Fruit fly (Drosophila melanogaster) whole organism, embryonic: ENCODE measurements around the gene hry.

Source experiments
- Asciz ChIP-seq: fragments of 200-800 bp; sonication (Bioruptor generic); optimal IDR thresholded peaks from 2 replicates; lab custom pipeline; 2017; ENCODE audit warnings: missing biosample characterization, mild to moderate bottlenecking, missing genetic modification characterization, missing genetic modification reagents
- CG1024 ChIP-seq: fragments of 200-800 bp; sonication (Bioruptor generic); IDR thresholded peaks from 2 replicates; pipeline ENCODE4 v1.3.6; 2022; ENCODE audit warnings: missing biosample characterization, missing genetic modification characterization
- CG10431 ChIP-seq: fragments of 200-800 bp; sonication (Bioruptor generic); optimal IDR thresholded peaks from 3 replicates; lab custom pipeline; 2018; ENCODE audit warnings: missing biosample characterization, mild to moderate bottlenecking, missing genetic modification characterization
- CG10543 ChIP-seq: fragments of 200-800 bp; sonication (Bioruptor generic); optimal IDR thresholded peaks from 3 replicates; lab custom pipeline; 2017; ENCODE audit warnings: missing biosample characterization, mild to moderate bottlenecking, missing genetic modification characterization, moderate library complexity
- CG11398 ChIP-seq: fragments of 200-800 bp; sonication (Bioruptor generic); optimal IDR thresholded peaks from 2 replicates; lab custom pipeline; 2016; ENCODE audit warnings: missing biosample characterization, missing genetic modification characterization
- CG12391 ChIP-seq: fragments of 200-800 bp; sonication (Bioruptor generic); optimal IDR thresholded peaks from 3 replicates; lab custom pipeline; 2018; ENCODE audit warnings: missing biosample characterization, mild to moderate bottlenecking, missing genetic modification characterization, moderate library complexity
- CG12744 ChIP-seq: fragments of 200-800 bp; sonication (Bioruptor generic); optimal IDR thresholded peaks from 2 replicates; lab custom pipeline; 2016; ENCODE audit warnings: missing biosample characterization, missing genetic modification characterization
- CG14050 ChIP-seq: fragments of 200-800 bp; sonication (Bioruptor generic); IDR thresholded peaks from 3 replicates; pipeline ENCODE4 v1.3.6; 2022; ENCODE audit warnings: missing biosample characterization, missing genetic modification characterization
- CG14667 ChIP-seq: fragments of 200-800 bp; sonication (Bioruptor generic); IDR thresholded peaks from 2 replicates; pipeline ENCODE4 v1.3.6; 2022; ENCODE audit warnings: missing biosample characterization, missing genetic modification characterization
- CG15073 ChIP-seq: fragments of 200-800 bp; sonication (Bioruptor generic); optimal IDR thresholded peaks from 2 replicates; lab custom pipeline; 2016; ENCODE audit warnings: missing biosample characterization, missing genetic modification characterization
- CG1602 ChIP-seq: fragments of 200-800 bp; sonication (Bioruptor generic); optimal IDR thresholded peaks from 3 replicates; lab custom pipeline; 2016; ENCODE audit warnings: missing biosample characterization, missing genetic modification characterization
- CG1647 ChIP-seq: fragments of 200-800 bp; sonication (Bioruptor generic); optimal IDR thresholded peaks from 3 replicates; lab custom pipeline; 2016; ENCODE audit warnings: missing biosample characterization, missing genetic modification characterization
- CG17359 ChIP-seq: fragments of 200-800 bp; sonication (Bioruptor generic); optimal IDR thresholded peaks from 3 replicates; lab custom pipeline; 2018; ENCODE audit warnings: missing biosample characterization, mild to moderate bottlenecking, missing genetic modification characterization, moderate library complexity
- CG17802 ChIP-seq: fragments of 200-800 bp; sonication (Bioruptor generic); optimal IDR thresholded peaks from 2 replicates; lab custom pipeline; 2018; ENCODE audit warnings: missing biosample characterization, mild to moderate bottlenecking, missing genetic modification characterization, moderate library complexity
- CG18476 ChIP-seq: fragments of 200-800 bp; sonication (Bioruptor generic); optimal IDR thresholded peaks from 2 replicates; lab custom pipeline; 2016; ENCODE audit warnings: missing biosample characterization, mild to moderate bottlenecking, missing genetic modification characterization
- CG2129 ChIP-seq: fragments of 200-800 bp; sonication (Bioruptor generic); IDR thresholded peaks from 2 replicates; pipeline ENCODE4 v1.3.6; 2022; ENCODE audit warnings: missing biosample characterization, missing genetic modification characterization; ENCODE audit not compliant: partially characterized antibody
- CG3407 ChIP-seq: fragments of 200-800 bp; sonication (Bioruptor generic); optimal IDR thresholded peaks from 2 replicates; lab custom pipeline; 2018; ENCODE audit warnings: missing biosample characterization, mild to moderate bottlenecking, missing genetic modification characterization
- CG34224 ChIP-seq: fragments of 200-800 bp; sonication (Bioruptor generic); IDR thresholded peaks from 3 replicates; pipeline ENCODE4 v1.3.6; 2022; ENCODE audit warnings: missing biosample characterization, missing genetic modification characterization; ENCODE audit not compliant: partially characterized antibody
- CG34422 ChIP-seq: fragments of 200-800 bp; sonication (Bioruptor generic); IDR thresholded peaks from 3 replicates; pipeline ENCODE4 v1.3.6; 2022; ENCODE audit warnings: missing biosample characterization, missing genetic modification characterization
- CG4282 ChIP-seq: fragments of 200-800 bp; sonication (Bioruptor generic); optimal IDR thresholded peaks from 2 replicates; lab custom pipeline; 2016; ENCODE audit warnings: missing biosample characterization, missing genetic modification characterization
- CG4707 ChIP-seq: fragments of 200-800 bp; sonication (Bioruptor generic); optimal IDR thresholded peaks from 2 replicates; lab custom pipeline; 2018; ENCODE audit warnings: missing biosample characterization, mild to moderate bottlenecking, missing genetic modification characterization, moderate library complexity
- CG4854 ChIP-seq: fragments of 200-800 bp; sonication (Bioruptor generic); optimal IDR thresholded peaks from 2 replicates; lab custom pipeline; 2016; ENCODE audit warnings: missing biosample characterization, missing genetic modification characterization, inconsistent platforms
- CG6175 ChIP-seq: fragments of 200-800 bp; sonication (Bioruptor generic); IDR thresholded peaks from 3 replicates; pipeline ENCODE4 v1.3.6; 2022; ENCODE audit warnings: missing biosample characterization, missing genetic modification characterization
- CG7786 ChIP-seq: fragments of 200-800 bp; sonication (Bioruptor generic); optimal IDR thresholded peaks from 2 replicates; lab custom pipeline; 2016; ENCODE audit warnings: missing biosample characterization, missing genetic modification characterization
- CG7839 ChIP-seq: fragments of 200-800 bp; sonication (Bioruptor generic); optimal IDR thresholded peaks from 3 replicates; lab custom pipeline; 2018; ENCODE audit warnings: missing biosample characterization, mild to moderate bottlenecking, missing genetic modification characterization, moderate library complexity
- CG8924 ChIP-seq: fragments of 200-800 bp; optimal IDR thresholded peaks from 3 replicates; lab custom pipeline; 2019; ENCODE audit warnings: missing biosample characterization, mild to moderate bottlenecking, missing genetic modification characterization, moderate library complexity
- Drgx ChIP-seq: fragments of 200-800 bp; sonication (Bioruptor generic); IDR thresholded peaks from 2 replicates; pipeline ENCODE4 v1.3.6; 2022; ENCODE audit warnings: missing biosample characterization, missing genetic modification characterization
- Eip74EF ChIP-seq, 2 experiments: fragments of 200-800 bp in 1 of 2; fragments of >200 bp in 1 of 2; sonication (Bioruptor generic) in 1 of 2; optimal IDR thresholded peaks; 2 replicates each; lab custom pipeline; 2017 to 2019; ENCODE audit warnings: missing biosample characterization in 2 of 2, missing genetic modification characterization in 2 of 2, mild to moderate bottlenecking in 1 of 2, moderate library complexity in 1 of 2
- Ets65A ChIP-seq: fragments of 200-800 bp; sonication (Bioruptor generic); peaks from one replicate; lab custom pipeline; 2016; ENCODE audit warnings: missing biosample characterization, missing genetic modification characterization
- Ets97D ChIP-seq: fragments of 200-800 bp; sonication (Bioruptor generic); optimal IDR thresholded peaks from 3 replicates; lab custom pipeline; 2016; ENCODE audit warnings: missing biosample characterization, missing genetic modification characterization
- Hmx ChIP-seq: fragments of 200-800 bp; sonication (Bioruptor generic); optimal IDR thresholded peaks from 2 replicates; lab custom pipeline; 2016; ENCODE audit warnings: missing biosample characterization, missing genetic modification characterization
- Jarid2 ChIP-seq: fragments of 200-800 bp; sonication (Bioruptor generic); optimal IDR thresholded peaks from 3 replicates; lab custom pipeline; 2017; ENCODE audit warnings: mild to moderate bottlenecking, missing biosample characterization, missing genetic modification reagents, missing genetic modification characterization
- Sry-δ ChIP-seq: fragments of 200-800 bp; sonication (Bioruptor generic); optimal IDR thresholded peaks from 2 replicates; lab custom pipeline; 2016; ENCODE audit warnings: missing biosample characterization, missing genetic modification characterization
- az2 ChIP-seq: fragments of 200-800 bp; sonication (Bioruptor generic); optimal IDR thresholded peaks from 3 replicates; lab custom pipeline; 2016; ENCODE audit warnings: missing biosample characterization, missing genetic modification characterization
- ci ChIP-seq: fragments of 200-800 bp; sonication (Bioruptor generic); IDR thresholded peaks from 3 replicates; pipeline ENCODE4 v1.3.6; 2022; ENCODE audit warnings: missing biosample characterization, missing genetic modification characterization
- cwo ChIP-seq: fragments of 200-800 bp; sonication (Bioruptor generic); optimal IDR thresholded peaks from 3 replicates; lab custom pipeline; 2017; ENCODE audit warnings: missing biosample characterization, missing genetic modification characterization, mild to moderate bottlenecking, moderate library complexity, missing genetic modification reagents
- dpn ChIP-seq, 2 experiments: fragments of 200-800 bp; sonication (Bioruptor generic); optimal IDR thresholded peaks; 3 replicates each; lab custom pipeline; 2016; ENCODE audit warnings: missing biosample characterization in 2 of 2, missing genetic modification characterization in 2 of 2
- gsb-n ChIP-seq: fragments of 200-800 bp; sonication (Bioruptor generic); optimal IDR thresholded peaks from 3 replicates; lab custom pipeline; 2018; ENCODE audit warnings: missing biosample characterization, mild to moderate bottlenecking, missing genetic modification characterization
- kni ChIP-seq: fragments of 200-800 bp; sonication (Bioruptor generic); optimal IDR thresholded peaks from 3 replicates; lab custom pipeline; 2017; ENCODE audit warnings: mild to moderate bottlenecking, missing biosample characterization, missing genetic modification reagents, missing genetic modification characterization
- lov ChIP-seq, 2 experiments: fragments of 200-800 bp in 1 of 2; fragments of >200 bp in 1 of 2; sonication (Bioruptor generic) in 1 of 2; IDR thresholded peaks in 1 of 2; optimal IDR thresholded peaks in 1 of 2; 2 replicates in 1 of 2; 3 replicates in 1 of 2; pipeline versions ENCODE4 v1.3.6 to Lab custom; 2017 to 2022; ENCODE audit warnings: missing biosample characterization in 1 of 2, missing genetic modification characterization in 1 of 2
- maf-S ChIP-seq: fragments of 200-800 bp; sonication (Bioruptor generic); optimal IDR thresholded peaks from 2 replicates; lab custom pipeline; 2016; ENCODE audit warnings: missing biosample characterization, missing genetic modification characterization
- nau ChIP-seq: fragments of 200-800 bp; sonication (Bioruptor generic); optimal IDR thresholded peaks from 3 replicates; lab custom pipeline; 2017; ENCODE audit warnings: missing biosample characterization, mild to moderate bottlenecking, missing genetic modification characterization, missing genetic modification reagents
- peb ChIP-seq: fragments of 200-800 bp; sonication (Bioruptor generic); IDR thresholded peaks from 2 replicates; pipeline ENCODE4 v1.3.6; 2022; ENCODE audit warnings: missing biosample characterization, missing genetic modification characterization
- row ChIP-seq: fragments of 200-800 bp; sonication (Bioruptor generic); IDR thresholded peaks from 3 replicates; pipeline ENCODE4 v1.3.6; 2022; ENCODE audit warnings: missing biosample characterization, missing genetic modification characterization
- salm ChIP-seq: fragments of 200-800 bp; sonication (Bioruptor generic); optimal IDR thresholded peaks from 2 replicates; lab custom pipeline; 2018; ENCODE audit warnings: missing biosample characterization, mild to moderate bottlenecking, missing genetic modification characterization
- sc ChIP-seq, 3 experiments: fragments of >200 bp in 2 of 3; fragments of 200-800 bp in 1 of 3; sonication (Bioruptor generic) in 1 of 3; optimal IDR thresholded peaks; 2 replicates in 2 of 3; 3 replicates in 1 of 3; lab custom pipeline; 2017; ENCODE audit warnings: mild to moderate bottlenecking in 1 of 3, missing biosample characterization in 1 of 3, missing genetic modification characterization in 1 of 3, missing genetic modification reagents in 1 of 3
- vnd ChIP-seq: fragments of 200-800 bp; sonication (Bioruptor generic); IDR thresholded peaks from 3 replicates; pipeline ENCODE4 v1.3.6; 2022; ENCODE audit warnings: missing biosample characterization, missing genetic modification characterization; ENCODE audit not compliant: partially characterized antibody
- zen ChIP-seq: fragments of 200-800 bp; sonication (Bioruptor generic); optimal IDR thresholded peaks from 3 replicates; lab custom pipeline; 2018; ENCODE audit warnings: missing biosample characterization, mild to moderate bottlenecking, missing genetic modification characterization, moderate library complexity

hry gene

DNA sequence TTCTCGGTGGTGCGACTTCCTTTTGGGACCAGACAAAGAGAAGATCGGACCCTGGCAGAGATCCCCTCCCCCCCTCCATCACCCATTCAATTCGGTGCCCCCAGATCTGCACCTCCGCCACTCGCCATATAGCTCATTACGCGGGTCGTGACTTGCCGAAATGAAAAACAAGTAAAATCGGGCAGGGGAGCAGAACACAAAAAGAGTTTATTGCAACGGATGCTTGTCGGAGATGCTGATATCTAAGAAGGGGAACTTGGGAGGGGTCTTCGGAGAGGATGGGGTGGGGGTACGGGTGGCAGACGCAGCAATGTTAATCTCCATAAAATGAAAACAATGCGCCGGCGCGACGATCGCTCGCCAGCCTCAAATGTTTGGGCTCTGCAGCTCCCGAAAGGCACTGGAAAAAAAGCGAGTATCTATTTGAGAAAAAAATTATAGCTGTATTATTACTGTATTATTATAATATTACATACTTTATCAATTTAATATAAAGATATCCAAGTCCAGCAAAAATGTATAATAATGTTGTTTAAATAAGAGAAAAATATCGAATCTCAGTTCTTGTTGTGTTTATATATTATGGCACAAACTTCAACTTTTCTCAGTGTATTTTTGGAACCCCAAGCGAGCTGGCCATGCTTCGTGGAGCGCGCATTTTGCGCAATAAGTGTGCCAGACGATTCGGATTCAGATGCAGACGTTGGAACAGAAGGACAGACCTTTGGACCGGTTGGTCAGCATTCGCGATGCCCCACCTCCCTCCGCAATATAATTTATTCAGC, 7.6 kb upstream of the hry start (continued):
- TF ChIP-seq kni: no peak
- TF ChIP-seq Sry-δ (GFP tag; lab: Kevin White, UChicago): no peak
- TF ChIP-seq gsb-n (tag; lab: Kevin White, UChicago): peak; percentile 42
- TF ChIP-seq CG7839 (tag; lab: Kevin White, UChicago): peak; percentile 53
- TF ChIP-seq CG4854 (GFP tag; lab: Kevin White, UChicago): no peak
- no peak for TF ChIP-seq CG4707 (GFP tag; lab: Kevin White, UChicago)
- no peak for TF ChIP-seq CG34224
- 0 out of 3 replicates have a peak, but pooled peaks have one; percentile 48 for TF ChIP-seq ci
- TF ChIP-seq CG17359 (tag; lab: Kevin White, UChicago): no peak
- TF ChIP-seq Asciz: peak; percentile 2
- no peak for TF ChIP-seq CG12744 (GFP tag; lab: Kevin White, UChicago)
- no peak for TF ChIP-seq CG14667 (GFP tag; lab: Robert Waterston, UW)
- no peak for TF ChIP-seq CG2129 (GFP tag; lab: Robert Waterston, UW)
- peak; percentile 13 for TF ChIP-seq CG3407 (GFP tag; lab: Kevin White, UChicago)
- no peak for TF ChIP-seq Ets97D (GFP tag; lab: Kevin White, UChicago)
- TF ChIP-seq maf-S (GFP tag; lab: Kevin White, UChicago): no peak
- peak; percentile 28 for TF ChIP-seq CG8924 (tag; lab: Kevin White, UChicago)
- TF ChIP-seq salm: no peak
- TF ChIP-seq Jarid2 (GFP tag; lab: Kevin White, UChicago): no peak
- TF ChIP-seq zen: no peak
- TF ChIP-seq CG17802 (tag; lab: Kevin White, UChicago): no peak
- no peak for TF ChIP-seq sc (optimal IDR thresholded peaks at IDR 0.05; lab: Kevin White, UChicago)
- no peak for TF ChIP-seq sc (GFP tag; optimal IDR thresholded peaks at IDR 0.05; lab: Kevin White, UChicago)
- TF ChIP-seq peb (GFP tag; lab: Robert Waterston, UW): no peak
- peak; percentile 66 for TF ChIP-seq row (GFP tag; lab: Robert Waterston, UW)
- TF ChIP-seq CG14050: no peak
- no peak for TF ChIP-seq CG1024 (GFP tag; lab: Robert Waterston, UW)
- TF ChIP-seq CG15073: no peak
- no peak for TF ChIP-seq CG11398 (GFP tag; lab: Kevin White, UChicago)
- TF ChIP-seq CG4282: no peak
- peak; percentile 58 for TF ChIP-seq CG12391 (tag; lab: Kevin White, UChicago)
- peak; percentile 72 for TF ChIP-seq Drgx (GFP tag; lab: Robert Waterston, UW)
- no peak for TF ChIP-seq CG34422 (GFP tag; lab: Robert Waterston, UW)
- no peak for TF ChIP-seq Hmx (GFP tag; lab: Kevin White, UChicago)
- no peak for TF ChIP-seq CG10543 (GFP tag; lab: Kevin White, UChicago)
- no peak for TF ChIP-seq CG7786
- no peak for TF ChIP-seq CG6175 (GFP tag; lab: Robert Waterston, UW)
- TF ChIP-seq nau (GFP tag; lab: Kevin White, UChicago): no peak
- TF ChIP-seq CG1647 (GFP tag; lab: Kevin White, UChicago): no peak
- no peak for TF ChIP-seq lov (optimal IDR thresholded peaks at IDR 0.05; lab: Kevin White, UChicago)
- no peak for TF ChIP-seq lov (GFP tag; IDR thresholded peaks at IDR 0.05; lab: Robert Waterston, UW)
- TF ChIP-seq Ets65A (GFP tag; lab: Kevin White, UChicago): peak; percentile 16
- TF ChIP-seq CG18476 (GFP tag; lab: Kevin White, UChicago): no peak
- peak in 1 of 2 experiments; percentile 8 for TF ChIP-seq Eip74EF (GFP tag; optimal IDR thresholded peaks at IDR 0.05; lab: Kevin White, UChicago)
- TF ChIP-seq dpn (GFP tag; optimal IDR thresholded peaks at IDR 0.05; lab: Kevin White, UChicago): no peak
- TF ChIP-seq vnd (GFP tag; lab: Robert Waterston, UW): no peak
- TF ChIP-seq CG1602: no peak
- peak; percentile 49 for TF ChIP-seq az2
- no peak for TF ChIP-seq cwo (GFP tag; lab: Kevin White, UChicago)
- TF ChIP-seq CG10431 (GFP tag; lab: Kevin White, UChicago): no peak
